Worm (Caenorhabditis elegans) whole organism, L2 larva: ENCODE data around the gene Y54G2A.10.

ENCODE experiments used
- ama-1 ChIP-seq: fragments of 150-350 bp; optimal IDR thresholded peaks from 2 replicates; lab custom pipeline; 2018; ENCODE audit warnings: inconsistent platforms
- blmp-1 ChIP-seq: sonication (generic microtip); optimal IDR thresholded peaks from 2 replicates; lab custom pipeline; 2017; ENCODE audit warnings: missing genetic modification characterization, mild to moderate bottlenecking, missing compliant biosample characterization, antibody characterized with exemption, moderate library complexity; ENCODE audit not compliant: insufficient read depth
- sem-4 ChIP-seq: fragments of 150-350 bp; optimal IDR thresholded peaks from 2 replicates; lab custom pipeline; 2014; ENCODE audit warnings: missing biosample characterization, missing genetic modification reagents, missing genetic modification characterization
- unc-55 ChIP-seq: fragments of 150-350 bp; sonication (generic microtip); optimal IDR thresholded peaks from 3 replicates; lab custom pipeline; 2014; ENCODE audit warnings: missing biosample characterization, missing genetic modification reagents, missing genetic modification characterization
- unc-62 ChIP-seq: fragments of 150-350 bp; optimal IDR thresholded peaks from 2 replicates; lab custom pipeline; 2014; ENCODE audit warnings: missing biosample characterization, missing genetic modification reagents, missing genetic modification characterization

DNA sequence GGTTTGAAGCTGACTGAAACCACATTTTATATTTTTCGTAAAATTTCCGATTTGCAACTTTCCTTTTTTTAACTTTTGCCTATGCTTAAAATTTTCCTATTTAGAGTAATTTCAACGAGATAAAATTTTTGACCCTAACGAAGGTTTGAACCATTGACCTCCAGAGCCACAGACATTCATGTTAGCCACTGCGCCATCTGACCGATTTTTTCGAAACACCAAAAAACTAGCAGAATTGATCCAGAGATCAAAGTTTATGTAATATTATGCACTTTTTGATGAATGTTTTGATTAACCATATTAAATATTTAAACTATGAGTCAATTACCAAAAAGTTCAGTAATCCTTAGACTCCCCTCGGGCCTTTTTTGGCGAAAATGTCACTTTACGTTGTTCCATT is 41.4 kb upstream of the Y54G2A.10 start:
- TF ChIP-seq sem-4 (tag; lab: Kevin White, UChicago): no peak
- no peak for TF ChIP-seq unc-55 (GFP tag; lab: Kevin White, UChicago)
- TF ChIP-seq ama-1 (lab: Kevin White, UChicago): no peak
- TF ChIP-seq unc-62 (GFP tag; lab: Kevin White, UChicago): no peak
- TF ChIP-seq blmp-1 (tag; lab: Kevin White, UChicago): no peak
